Worm (Caenorhabditis elegans): ENCODE measurements around the gene mtx-2.

- no peak for TF ChIP-seq cog-1 (tag; optimal IDR thresholded peaks at IDR 0.05)
- TF ChIP-seq flt-1 (GFP tag; IDR thresholded peaks at IDR 0.05): no peak
- TF ChIP-seq klf-2 (GFP tag; conservative IDR thresholded peaks at IDR 0.05): no peak
- no peak for TF ChIP-seq ref-1 (GFP tag; conservative IDR thresholded peaks at IDR 0.05)
- no peak for TF ChIP-seq T22C8.4 (GFP tag; IDR thresholded peaks at IDR 0.05)
- no peak for TF ChIP-seq ztf-23 (GFP tag; IDR thresholded peaks at IDR 0.05)
- TF ChIP-seq med-1 (GFP tag; optimal IDR thresholded peaks at IDR 0.05; ENCODE audit: insufficient read depth): no peak
Measured at ce11 chrIII:7720861-7721260, 42.5 kb downstream of the mtx-2 start.

Measured in whole organism, midembryonic.